Fruit fly (Drosophila melanogaster): Measurements from ENCODE around the gene CG9667.

DNA sequence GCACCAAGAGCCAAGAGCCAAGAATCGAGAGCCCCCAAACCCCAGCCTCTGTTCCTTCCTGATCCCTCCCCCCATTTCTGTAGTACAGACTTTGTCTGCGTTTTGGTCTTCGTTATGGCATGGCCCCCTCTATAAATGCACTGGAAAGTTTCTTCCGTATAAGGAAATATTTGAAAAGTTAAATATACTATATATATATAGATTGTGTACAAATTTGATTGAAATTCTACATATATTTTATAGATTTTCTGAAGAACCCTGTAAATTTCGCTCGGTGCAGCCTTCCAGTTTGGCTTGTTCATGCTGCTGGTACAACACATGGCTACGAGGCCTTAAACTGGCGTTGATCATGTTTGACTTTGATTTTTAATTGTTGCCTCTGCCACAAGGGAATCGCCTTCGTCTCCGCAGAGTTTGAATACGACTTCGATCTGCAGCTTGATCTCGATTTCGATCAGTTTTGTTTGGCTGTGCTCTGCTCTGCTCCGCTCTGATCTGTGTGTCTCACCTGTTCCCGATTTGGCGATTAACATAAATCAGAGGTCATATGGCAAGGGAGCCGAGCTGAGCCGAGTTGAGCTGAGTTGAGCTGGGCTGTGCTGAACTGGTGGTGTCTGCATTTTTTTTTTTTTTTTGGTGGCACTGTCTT lies 27.9 kb upstream of the CG9667 start:
- no peak for TF ChIP-seq Myc (optimal IDR thresholded peaks at IDR 0.05)
- no peak for TF ChIP-seq ttk (optimal IDR thresholded peaks at IDR 0.05)

All from Kc167 (cell line).